Worm (Caenorhabditis elegans): ENCODE results near the gene insc-1.
A peak's percentile ranks its signal among the peaks of the same experiment; 100 is the strongest.

DNA sequence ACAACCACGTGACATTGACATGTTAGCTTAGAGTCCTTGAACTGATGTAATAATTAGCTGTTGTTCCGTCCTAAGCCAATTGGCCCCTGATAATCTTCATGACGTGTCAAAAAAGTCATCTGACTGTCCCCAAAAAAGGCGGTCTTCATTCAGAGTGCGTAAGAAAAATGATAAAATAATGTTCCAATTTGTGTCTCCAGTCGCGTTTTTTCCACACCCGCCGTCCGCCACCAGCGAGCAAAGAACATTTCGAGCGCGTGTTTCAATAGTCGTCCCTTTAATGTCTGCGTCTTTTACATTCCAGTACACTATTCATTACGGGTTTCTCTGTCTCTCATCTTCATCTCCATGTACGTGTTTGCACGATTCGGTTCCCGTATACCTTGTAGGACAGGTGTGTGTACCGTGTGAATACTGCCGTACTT, 21.2 kb upstream of the insc-1 start:
- no peak for TF ChIP-seq fkh-10 (GFP tag; optimal IDR thresholded peaks at IDR 0.05)
- TF ChIP-seq zag-1 (tag; optimal IDR thresholded peaks at IDR 0.05): no peak
- TF ChIP-seq nhr-76 (tag; optimal IDR thresholded peaks at IDR 0.05): no peak
- TF ChIP-seq egl-5 (tag; optimal IDR thresholded peaks at IDR 0.05): no peak
- TF ChIP-seq elt-3 (tag; optimal IDR thresholded peaks at IDR 0.05): peak in 2 of 3 experiments; percentile 34 to 69
- TF ChIP-seq mdl-1 (tag; optimal IDR thresholded peaks at IDR 0.05): peak; percentile 63
- TF ChIP-seq mml-1 (tag; optimal IDR thresholded peaks at IDR 0.05): no peak
- TF ChIP-seq elt-1 (tag; optimal IDR thresholded peaks at IDR 0.05): no peak
- peak; percentile 67 for TF ChIP-seq ceh-28 (tag; optimal IDR thresholded peaks at IDR 0.05)
- TF ChIP-seq nhr-237 (tag; optimal IDR thresholded peaks at IDR 0.05): no peak
- no peak for TF ChIP-seq ceh-82 (tag; optimal IDR thresholded peaks at IDR 0.05)

Data from whole organism, L3 larva.